Fruit fly (Drosophila melanogaster): ENCODE results near the gene Cp7Fc.
A peak's percentile ranks its signal among the peaks of the same experiment; 100 is the strongest.

Gene Cp7Fc

dm6 chrX:8517121-8518024, 40.5 kb downstream of the Cp7Fc start, which contains the start of gene Nrg (continued):
- TF ChIP-seq HmgD (GFP tag; optimal IDR thresholded peaks at IDR 0.05) (peak; percentile 23), CG31388 (GFP tag; optimal IDR thresholded peaks at IDR 0.05) (no peak), CkIIα-i1 (GFP tag; IDR thresholded peaks at IDR 0.05) (no peak), mld (GFP tag; IDR thresholded peaks at IDR 0.05; ENCODE audit: partially characterized antibody) (peak; percentile 98), CG6765 (GFP tag; optimal IDR thresholded peaks at IDR 0.05) (no peak), Rx (GFP tag; IDR thresholded peaks at IDR 0.05) (no peak), CG3065 (GFP tag; optimal IDR thresholded peaks at IDR 0.05) (no peak), CG7357 (GFP tag; IDR thresholded peaks at IDR 0.05) (no peak), CG4730 (GFP tag; IDR thresholded peaks at IDR 0.05) (no peak), CG9797 (GFP tag; optimal IDR thresholded peaks at IDR 0.05) (peak; percentile 51), Sry-δ (GFP tag; optimal IDR thresholded peaks at IDR 0.05) (peak; percentile 93), CHES-1-like (GFP tag; optimal IDR thresholded peaks at IDR 0.05) (no peak), wdn (GFP tag; IDR thresholded peaks at IDR 0.05) (no peak), Pdp1 (GFP tag; optimal IDR thresholded peaks at IDR 0.05) (peak; percentile 16 to 61), ap (GFP tag; IDR thresholded peaks at IDR 0.05) (no peak), CG6654 (GFP tag; optimal IDR thresholded peaks at IDR 0.05) (no peak), CrebB (tag; optimal IDR thresholded peaks at IDR 0.05) (peak; percentile 72), CG8478 (optimal IDR thresholded peaks at IDR 0.05) (no peak), B-H1 (GFP tag; IDR thresholded peaks at IDR 0.05) (no peak), CG8089 (GFP tag; optimal IDR thresholded peaks at IDR 0.05) (peak; percentile 9), CG1024 (GFP tag; IDR thresholded peaks at IDR 0.05) (peak; percentile 36; the same call in 1 of the 2 replicates), CG18764 (GFP tag; optimal IDR thresholded peaks at IDR 0.05) (no peak), hbn (GFP tag; IDR thresholded peaks at IDR 0.05; ENCODE audit: partially characterized antibody) (peak; percentile 100), CG9215 (GFP tag; IDR thresholded peaks at IDR 0.05) (no peak; the same call in none of the 2 replicates), ranshi (GFP tag; IDR thresholded peaks at IDR 0.05) (no peak), Abd-B (GFP tag; optimal IDR thresholded peaks at IDR 0.05) (peak; percentile 37), CG8765 (GFP tag; IDR thresholded peaks at IDR 0.05) (no peak), slp2 (GFP tag; optimal IDR thresholded peaks at IDR 0.05) (no peak), Rfx (GFP tag; IDR thresholded peaks at IDR 0.05) (peak; percentile 50; the same call in 1 of the 2 replicates), inv (GFP tag; IDR thresholded peaks at IDR 0.05; ENCODE audit: partially characterized antibody) (peak; percentile 98), CoRest (tag; optimal IDR thresholded peaks at IDR 0.05) (peak; percentile 34), CG4282 (GFP tag; optimal IDR thresholded peaks at IDR 0.05) (no peak), Med (GFP tag) (peak; percentile 89), odd (GFP tag; optimal IDR thresholded peaks at IDR 0.05) (no peak), wor (GFP tag; IDR thresholded peaks at IDR 0.05) (no peak), D19B (GFP tag; optimal IDR thresholded peaks at IDR 0.05) (peak; percentile 4), CG17802 (tag; optimal IDR thresholded peaks at IDR 0.05) (no peak), H15 (GFP tag; IDR thresholded peaks at IDR 0.05) (no peak), wek (GFP tag; optimal IDR thresholded peaks at IDR 0.05) (peak; percentile 27), cwo (GFP tag; optimal IDR thresholded peaks at IDR 0.05) (peak; percentile 3), nerfin-2 (GFP tag; IDR thresholded peaks at IDR 0.05; ENCODE audit: partially characterized antibody) (peak; percentile 98), fu2 (GFP tag; optimal IDR thresholded peaks at IDR 0.05) (no peak), CG7839 (tag; optimal IDR thresholded peaks at IDR 0.05) (peak; percentile 20), dpn (GFP tag; optimal IDR thresholded peaks at IDR 0.05) (peak in 1 of 2 experiments; percentile 14), ase (GFP tag; IDR thresholded peaks at IDR 0.05) (no peak), CG13296 (GFP tag; optimal IDR thresholded peaks at IDR 0.05) (peak; percentile 43), CG10209 (GFP tag; optimal IDR thresholded peaks at IDR 0.05) (no peak), Hsf (GFP tag; optimal IDR thresholded peaks at IDR 0.05) (peak; percentile 9), CG5245 (GFP tag; optimal IDR thresholded peaks at IDR 0.05) (no peak)
